Worm (Caenorhabditis elegans) whole organism, midembryonic: ENCODE data around the gene phf-31.

Source experiments
- flt-1 ChIP-seq: fragments of 200-800 bp; sonication (Bioruptor generic); IDR thresholded peaks from 2 replicates; pipeline ENCODE4 v1.3.6; 2022; ENCODE audit warnings: missing genetic modification characterization, missing compliant biosample characterization
- klf-2 ChIP-seq: fragments of 200-800 bp; sonication (Bioruptor generic); conservative IDR thresholded peaks from 2 replicates; pipeline ENCODE4 v1.3.6; 2022; ENCODE audit warnings: missing genetic modification reagents, missing genetic modification characterization, missing compliant biosample characterization
- med-1 ChIP-seq: sonication (generic microtip); optimal IDR thresholded peaks from 2 replicates; lab custom pipeline; 2017; ENCODE audit warnings: missing genetic modification characterization, mild to moderate bottlenecking, missing compliant biosample characterization, antibody characterized with exemption, missing genetic modification reagents; ENCODE audit not compliant: insufficient read depth
- tab-1 ChIP-seq: fragments of 200-800 bp; sonication (Bioruptor generic); IDR thresholded peaks from 2 replicates; pipeline ENCODE4 v1.3.6; 2022; ENCODE audit warnings: missing genetic modification characterization, missing compliant biosample characterization
- ztf-23 ChIP-seq: fragments of 200-800 bp; sonication (Bioruptor generic); IDR thresholded peaks from 2 replicates; pipeline ENCODE4 v1.3.6; 2022; ENCODE audit warnings: missing genetic modification reagents, missing genetic modification characterization, missing compliant biosample characterization

DNA sequence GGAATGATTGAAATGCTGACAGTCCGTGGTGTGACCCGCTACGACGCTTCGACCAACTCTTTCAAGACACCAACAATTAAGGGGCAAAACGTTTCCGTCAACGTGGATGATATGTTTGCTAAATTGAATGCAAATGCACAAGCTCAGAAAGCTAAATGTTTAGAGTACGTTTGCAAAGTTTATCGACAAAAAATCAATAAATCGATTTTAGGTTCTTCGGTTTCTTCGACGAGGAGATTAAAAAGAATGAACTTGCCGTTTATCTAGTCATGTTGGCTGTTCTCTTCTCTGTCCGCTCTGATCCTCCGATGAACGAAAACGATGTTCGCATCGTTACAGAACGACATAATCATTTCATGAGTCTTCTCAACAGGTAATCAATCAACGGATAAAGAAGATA is 17.0 kb upstream of the phf-31 start:
- TF ChIP-seq ztf-23 (GFP tag; lab: Robert Waterston, UW) (no peak), klf-2 (GFP tag; lab: Robert Waterston, UW) (no peak), flt-1 (no peak), med-1 (GFP tag; lab: Kevin White, UChicago) (no peak), tab-1 (GFP tag; lab: Robert Waterston, UW) (no peak)
